Fruit fly (Drosophila melanogaster) whole organism, pupa: ENCODE data around the gene CG4789.

ENCODE experiments used
- CG10348 ChIP-seq: fragments of 200-800 bp; sonication (Bioruptor generic); IDR thresholded peaks from 2 replicates; pipeline ENCODE4 v1.3.6; 2022; ENCODE audit warnings: missing biosample characterization, missing genetic modification characterization
- CG13204 ChIP-seq: fragments of 200-800 bp; sonication (Bioruptor generic); optimal IDR thresholded peaks from 2 replicates; lab custom pipeline; 2018; ENCODE audit warnings: missing biosample characterization, mild to moderate bottlenecking, missing genetic modification characterization, moderate library complexity
- CG34367 ChIP-seq: fragments of 200-800 bp; sonication (Bioruptor generic); optimal IDR thresholded peaks from 2 replicates; lab custom pipeline; 2018; ENCODE audit warnings: missing biosample characterization, mild to moderate bottlenecking, missing genetic modification characterization
- CG4496 ChIP-seq: fragments of 200-800 bp; sonication (Bioruptor generic); IDR thresholded peaks from 3 replicates; pipeline ENCODE4 v1.3.6; 2022; ENCODE audit warnings: missing biosample characterization, missing genetic modification characterization
- EcR ChIP-seq: fragments of 200-800 bp; sonication (Bioruptor generic); optimal IDR thresholded peaks from 3 replicates; lab custom pipeline; 2019; ENCODE audit warnings: missing biosample characterization, missing genetic modification characterization, mild to moderate bottlenecking, moderate library complexity, missing genetic modification reagents
- Pif1B ChIP-seq: fragments of 200-800 bp; sonication (Bioruptor generic); optimal IDR thresholded peaks from 3 replicates; lab custom pipeline; 2016; ENCODE audit warnings: missing biosample characterization, missing genetic modification characterization
- gl ChIP-seq: fragments of 200-800 bp; sonication (Bioruptor generic); optimal IDR thresholded peaks from 2 replicates; lab custom pipeline; 2018; ENCODE audit warnings: missing biosample characterization, mild to moderate bottlenecking, missing genetic modification characterization

- TF ChIP-seq CG10348 (GFP tag; lab: Robert Waterston, UW) (no peak), CG13204 (GFP tag; lab: Kevin White, UChicago) (no peak), CG34367 (no peak), EcR (GFP tag; lab: Kevin White, UChicago) (no peak), CG4496 (GFP tag; lab: Robert Waterston, UW) (no peak), Pif1B (GFP tag; lab: Kevin White, UChicago) (no peak), gl (no peak)
Measured at dm6 chrX:16760542-16760941, 40.2 kb upstream of the CG4789 start.
